Fruit fly (Drosophila melanogaster) Kc167 (cell line): ENCODE data around the gene Cpr65Az.
"Not testable (repeated sequence)": the region's sequence is repeated elsewhere in the genome, so short reads cannot be mapped to it uniquely, and the experiment has no call there.

Experiments used
- Myc ChIP-seq: fragments of >200 bp; optimal IDR thresholded peaks from 2 replicates; lab custom pipeline; 2017; ENCODE audit warnings: missing external identifiers
- insv ChIP-seq: fragments of >200 bp; optimal IDR thresholded peaks from 3 replicates; lab custom pipeline; 2018; ENCODE audit warnings: missing external identifiers
- psq ChIP-seq: fragments of >200 bp; optimal IDR thresholded peaks from 2 replicates; lab custom pipeline; 2017; ENCODE audit warnings: missing external identifiers
- ttk ChIP-seq: sonication (Bioruptor generic); optimal IDR thresholded peaks from 2 replicates; lab custom pipeline; 2017; ENCODE audit warnings: missing external identifiers

- not testable (repeated sequence) for TF ChIP-seq psq; insv; Myc (lab: Kevin White, UChicago); ttk (lab: Kevin White, UChicago)
These were observed 11.4 kb upstream of the Cpr65Az start, which contains the start of gene Lcp65Ab1 for dm6 chr3L:6149248-6149647.
